In the genomic region with DNA sequence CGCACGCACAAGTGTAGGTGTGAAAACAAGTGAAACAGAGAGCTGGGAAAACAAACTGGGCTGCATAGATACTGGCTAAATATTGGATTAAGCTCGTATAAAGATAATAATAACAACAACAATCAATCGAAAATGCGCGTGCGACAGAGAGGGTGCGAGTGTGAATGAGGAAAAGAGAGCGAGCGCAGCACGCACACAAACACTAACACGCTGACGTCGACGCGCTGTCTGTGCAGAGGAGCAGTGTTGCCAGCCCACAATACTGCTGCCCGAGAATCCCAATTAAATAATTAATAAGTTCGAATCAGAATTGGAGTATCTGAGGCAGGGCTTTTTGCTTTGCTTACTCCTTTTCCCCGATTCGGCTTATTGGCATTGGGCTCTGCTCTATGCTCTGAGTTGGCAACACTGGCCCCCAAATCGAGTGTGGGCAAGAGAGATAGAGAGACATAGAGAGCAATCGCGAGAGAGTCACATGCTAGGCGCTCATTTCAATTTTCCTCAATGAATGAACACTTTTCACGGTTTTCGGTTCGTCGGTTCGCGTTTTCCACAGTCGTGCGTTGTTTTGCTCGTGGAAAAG, we compare ENCODE assay signal across 1 fruit fly cellular context.
TF ChIP-seq lines count a peak whose summit lies in the region.

No protein-coding gene starts in this region.

TF ChIP-seq in whole organism, embryonic, 481 proteins besides CTCF, POLR2A, EP300 and RAD21 (continued from another document and continues in another):
- TF ChIP-seq hbn (GFP tag; IDR thresholded peaks at IDR 0.05; lab: Robert Waterston, UW; ENCODE audit: partially characterized antibody) (peak; percentile 21; the same call in 1 of the 2 replicates), z (GFP tag; IDR thresholded peaks at IDR 0.05; lab: Robert Waterston, UW) (peak; percentile 65), Doc3 (GFP tag; IDR thresholded peaks at IDR 0.05; lab: Robert Waterston, UW; ENCODE audit: partially characterized antibody) (no peak), Sin3A (optimal IDR thresholded peaks at IDR 0.05; lab: Kevin White, UChicago) (no peak), HLHmδ (GFP tag; optimal IDR thresholded peaks at IDR 0.05; lab: Kevin White, UChicago) (no peak), sisA (GFP tag; IDR thresholded peaks at IDR 0.05; lab: Robert Waterston, UW) (peak; percentile 81), fu2 (GFP tag; optimal IDR thresholded peaks at IDR 0.05; lab: Kevin White, UChicago) (peak; percentile 74), CG3163 (GFP tag; optimal IDR thresholded peaks at IDR 0.05; lab: Kevin White, UChicago) (peak; percentile 41), Hr78 (GFP tag; optimal IDR thresholded peaks at IDR 0.05; lab: Kevin White, UChicago) (peak in 1 of 2 experiments; percentile 24), Taf1 (GFP tag; IDR thresholded peaks at IDR 0.05; lab: Robert Waterston, UW) (peak; percentile 87), Chrac-16 (GFP tag; optimal IDR thresholded peaks at IDR 0.05; lab: Kevin White, UChicago) (peak; percentile 83), nerfin-1 (tag; optimal IDR thresholded peaks at IDR 0.05; lab: Kevin White, UChicago) (peak; percentile 11), CG7745 (tag; optimal IDR thresholded peaks at IDR 0.05; lab: Kevin White, UChicago) (peak; percentile 31), CG9932 (GFP tag; IDR thresholded peaks at IDR 0.05; lab: Robert Waterston, UW) (peak; percentile 89), odd (GFP tag; optimal IDR thresholded peaks at IDR 0.05; lab: Kevin White, UChicago) (peak; percentile 41), nmo (GFP tag; optimal IDR thresholded peaks at IDR 0.05; lab: Kevin White, UChicago) (peak; percentile 79), kni (GFP tag; optimal IDR thresholded peaks at IDR 0.05; lab: Kevin White, UChicago) (peak; percentile 80), zen (tag; optimal IDR thresholded peaks at IDR 0.05; lab: Kevin White, UChicago) (peak; percentile 81), E2f2 (GFP tag; IDR thresholded peaks at IDR 0.05; lab: Robert Waterston, UW) (peak; percentile 62), Dfd (GFP tag; optimal IDR thresholded peaks at IDR 0.05; lab: Kevin White, UChicago) (no peak), CG32767 (GFP tag; IDR thresholded peaks at IDR 0.05; lab: Robert Waterston, UW) (peak; percentile 85), CG11093 (GFP tag; IDR thresholded peaks at IDR 0.05; lab: Robert Waterston, UW) (peak; percentile 83; the same call in 2 of the 3 replicates), dm (GFP tag; optimal IDR thresholded peaks at IDR 0.05; lab: Kevin White, UChicago) (peak; percentile 66), slou (GFP tag; optimal IDR thresholded peaks at IDR 0.05; lab: Kevin White, UChicago) (peak; percentile 70), grn (GFP tag; optimal IDR thresholded peaks at IDR 0.05; lab: Kevin White, UChicago) (peak; percentile 28), CG6689 (GFP tag; IDR thresholded peaks at IDR 0.05; lab: Robert Waterston, UW) (peak; percentile 90), Hr39 (optimal IDR thresholded peaks at IDR 0.05; lab: Kevin White, UChicago) (no peak), ab (GFP tag; optimal IDR thresholded peaks at IDR 0.05; lab: Kevin White, UChicago) (peak; percentile 46), fd64A (GFP tag; optimal IDR thresholded peaks at IDR 0.05; lab: Kevin White, UChicago) (peak; percentile 63), CG32532 (GFP tag; IDR thresholded peaks at IDR 0.05; lab: Robert Waterston, UW) (peak; percentile 95), luna (GFP tag; optimal IDR thresholded peaks at IDR 0.05; lab: Kevin White, UChicago) (no peak), CG8281 (tag; optimal IDR thresholded peaks at IDR 0.05; lab: Kevin White, UChicago) (peak; percentile 49), tx (GFP tag; optimal IDR thresholded peaks at IDR 0.05; lab: Kevin White, UChicago) (peak; percentile 70), D (optimal IDR thresholded peaks at IDR 0.05; lab: Kevin White, UChicago) (no peak), D (GFP tag; optimal IDR thresholded peaks at IDR 0.05; lab: Kevin White, UChicago) (peak; percentile 73), Asciz (GFP tag; optimal IDR thresholded peaks at IDR 0.05; lab: Kevin White, UChicago) (peak; percentile 73), org-1 (GFP tag; optimal IDR thresholded peaks at IDR 0.05; lab: Kevin White, UChicago) (peak; percentile 77), sens-2 (GFP tag; IDR thresholded peaks at IDR 0.05; lab: Robert Waterston, UW) (peak; percentile 84), tap (tag; optimal IDR thresholded peaks at IDR 0.05; lab: Kevin White, UChicago) (peak; percentile 69), unc-4 (GFP tag; IDR thresholded peaks at IDR 0.05; lab: Robert Waterston, UW; ENCODE audit: partially characterized antibody) (no peak), ranshi (GFP tag; IDR thresholded peaks at IDR 0.05; lab: Robert Waterston, UW) (peak; percentile 86; the same call in 1 of the 2 replicates), CG16779 (GFP tag; IDR thresholded peaks at IDR 0.05; lab: Robert Waterston, UW) (peak; percentile 88), Med (GFP tag; lab: Kevin White, UChicago) (peak; percentile 99), amos (GFP tag; IDR thresholded peaks at IDR 0.05; lab: Robert Waterston, UW; ENCODE audit: partially characterized antibody) (no peak), trh (GFP tag; optimal IDR thresholded peaks at IDR 0.05; lab: Kevin White, UChicago) (no peak), CG1647 (GFP tag; optimal IDR thresholded peaks at IDR 0.05; lab: Kevin White, UChicago) (peak; percentile 80), CG17361 (GFP tag; IDR thresholded peaks at IDR 0.05; lab: Robert Waterston, UW) (peak; percentile 45), CG9817 (tag; optimal IDR thresholded peaks at IDR 0.05; lab: Kevin White, UChicago) (peak; percentile 78), sr (GFP tag; IDR thresholded peaks at IDR 0.05; lab: Robert Waterston, UW) (peak; percentile 71; the same call in 1 of the 3 replicates), CG13123 (GFP tag; optimal IDR thresholded peaks at IDR 0.05; lab: Kevin White, UChicago) (peak; percentile 61), Ets97D (GFP tag; optimal IDR thresholded peaks at IDR 0.05; lab: Kevin White, UChicago) (peak; percentile 56), MBD-R2 (GFP tag; IDR thresholded peaks at IDR 0.05; lab: Robert Waterston, UW) (peak; percentile 81), pfk (GFP tag; optimal IDR thresholded peaks at IDR 0.05; lab: Kevin White, UChicago) (no peak), Bteb2 (GFP tag; optimal IDR thresholded peaks at IDR 0.05; lab: Kevin White, UChicago) (peak; percentile 63), CG6175 (GFP tag; IDR thresholded peaks at IDR 0.05; lab: Robert Waterston, UW) (peak; percentile 68; the same call in 1 of the 3 replicates), CG14050 (GFP tag; IDR thresholded peaks at IDR 0.05; lab: Robert Waterston, UW) (peak; percentile 81), zfh2 (GFP tag; optimal IDR thresholded peaks at IDR 0.05; lab: Kevin White, UChicago) (peak; percentile 91), ems (GFP tag; optimal IDR thresholded peaks at IDR 0.05; lab: Kevin White, UChicago) (peak; percentile 90), CG8944 (GFP tag; optimal IDR thresholded peaks at IDR 0.05; lab: Kevin White, UChicago) (peak; percentile 85), seq (GFP tag; IDR thresholded peaks at IDR 0.05; lab: Robert Waterston, UW) (peak; percentile 85), CG3407 (GFP tag; optimal IDR thresholded peaks at IDR 0.05; lab: Kevin White, UChicago) (peak; percentile 63), NK7.1 (GFP tag; optimal IDR thresholded peaks at IDR 0.05; lab: Kevin White, UChicago) (peak; percentile 41), Xrp1 (GFP tag; IDR thresholded peaks at IDR 0.05; lab: Robert Waterston, UW) (peak; percentile 91), esg (GFP tag; conservative IDR thresholded peaks at IDR 0.05; lab: Robert Waterston, UW) (peak; percentile 80), Eip74EF (GFP tag; optimal IDR thresholded peaks at IDR 0.05; lab: Kevin White, UChicago) (peak in 1 of 2 experiments; percentile 17), br (optimal IDR thresholded peaks at IDR 0.05; lab: Kevin White, UChicago) (no peak), lmd (GFP tag; IDR thresholded peaks at IDR 0.05; lab: Robert Waterston, UW) (peak; percentile 89), ac (GFP tag; optimal IDR thresholded peaks at IDR 0.05; lab: Kevin White, UChicago) (no peak), H15 (GFP tag; IDR thresholded peaks at IDR 0.05; lab: Robert Waterston, UW) (peak; percentile 83), tll (GFP tag; optimal IDR thresholded peaks at IDR 0.05; lab: Kevin White, UChicago) (no peak), yki (optimal IDR thresholded peaks at IDR 0.05; lab: Kevin White, UChicago) (peak; percentile 54), CG17802 (tag; optimal IDR thresholded peaks at IDR 0.05; lab: Kevin White, UChicago) (peak; percentile 54), Six4 (GFP tag; optimal IDR thresholded peaks at IDR 0.05; lab: Kevin White, UChicago) (peak; percentile 83), CG10654 (GFP tag; optimal IDR thresholded peaks at IDR 0.05; lab: Kevin White, UChicago) (peak; percentile 81), CG18262 (tag; optimal IDR thresholded peaks at IDR 0.05; lab: Kevin White, UChicago) (peak; percentile 71), CG7839 (tag; optimal IDR thresholded peaks at IDR 0.05; lab: Kevin White, UChicago) (peak; percentile 86), Optix (GFP tag; IDR thresholded peaks at IDR 0.05; lab: Robert Waterston, UW) (peak; percentile 89), jigr1 (GFP tag; IDR thresholded peaks at IDR 0.05; lab: Robert Waterston, UW) (peak; percentile 62; the same call in 2 of the 3 replicates), Bdp1 (GFP tag; optimal IDR thresholded peaks at IDR 0.05; lab: Kevin White, UChicago) (peak; percentile 45), CG2875 (GFP tag; optimal IDR thresholded peaks at IDR 0.05; lab: Kevin White, UChicago) (peak; percentile 74), CG12744 (GFP tag; optimal IDR thresholded peaks at IDR 0.05; lab: Kevin White, UChicago) (peak; percentile 67), CG15514 (GFP tag; optimal IDR thresholded peaks at IDR 0.05; lab: Kevin White, UChicago) (peak; percentile 82), Dad (GFP tag; optimal IDR thresholded peaks at IDR 0.05; lab: Kevin White, UChicago) (peak; percentile 71), fru (optimal IDR thresholded peaks at IDR 0.05; lab: Kevin White, UChicago) (no peak), pnt (GFP tag; optimal IDR thresholded peaks at IDR 0.05; lab: Kevin White, UChicago) (peak; percentile 76), CG1602 (GFP tag; optimal IDR thresholded peaks at IDR 0.05; lab: Kevin White, UChicago) (peak; percentile 71), tup (GFP tag; optimal IDR thresholded peaks at IDR 0.05; lab: Kevin White, UChicago) (peak; percentile 85), ro (GFP tag; IDR thresholded peaks at IDR 0.05; lab: Robert Waterston, UW) (peak; percentile 66), chif (GFP tag; optimal IDR thresholded peaks at IDR 0.05; lab: Kevin White, UChicago) (peak; percentile 69 to 74), aop (GFP tag; IDR thresholded peaks at IDR 0.05; lab: Robert Waterston, UW) (no peak), en (GFP tag; optimal IDR thresholded peaks at IDR 0.05; lab: Kevin White, UChicago) (peak; percentile 77), so (GFP tag; IDR thresholded peaks at IDR 0.05; lab: Robert Waterston, UW) (peak; percentile 60; the same call in 2 of the 3 replicates), gce (GFP tag; IDR thresholded peaks at IDR 0.05; lab: Robert Waterston, UW) (peak; percentile 76), Dll (GFP tag; IDR thresholded peaks at IDR 0.05; lab: Robert Waterston, UW; ENCODE audit: partially characterized antibody) (no peak), run (tag; optimal IDR thresholded peaks at IDR 0.05; lab: Kevin White, UChicago) (peak; percentile 53), Dek (tag; optimal IDR thresholded peaks at IDR 0.05; lab: Kevin White, UChicago) (peak; percentile 5), gcm2 (GFP tag; optimal IDR thresholded peaks at IDR 0.05; lab: Kevin White, UChicago) (peak; percentile 80), CG2116 (GFP tag; optimal IDR thresholded peaks at IDR 0.05; lab: Kevin White, UChicago) (peak; percentile 14), Meics (GFP tag; optimal IDR thresholded peaks at IDR 0.05; lab: Kevin White, UChicago) (peak; percentile 86), BEAF-32 (GFP tag; optimal IDR thresholded peaks at IDR 0.05; lab: Kevin White, UChicago) (no peak), CG12769 (tag; optimal IDR thresholded peaks at IDR 0.05; lab: Kevin White, UChicago) (peak; percentile 94), Jarid2 (GFP tag; optimal IDR thresholded peaks at IDR 0.05; lab: Kevin White, UChicago) (peak; percentile 83), Nf-YB (GFP tag; optimal IDR thresholded peaks at IDR 0.05; lab: Kevin White, UChicago) (peak; percentile 23), al (GFP tag; IDR thresholded peaks at IDR 0.05; lab: Robert Waterston, UW) (peak; percentile 84), klu (GFP tag; IDR thresholded peaks at IDR 0.05; lab: Robert Waterston, UW) (peak; percentile 62), CG13287 (GFP tag; IDR thresholded peaks at IDR 0.05; lab: Robert Waterston, UW; ENCODE audit: partially characterized antibody) (no peak; the same call in 1 of the 2 replicates), CrebB (tag; optimal IDR thresholded peaks at IDR 0.05; lab: Kevin White, UChicago) (peak; percentile 50), CG11696 (GFP tag; IDR thresholded peaks at IDR 0.05; lab: Robert Waterston, UW) (peak; percentile 83), Hey (tag; optimal IDR thresholded peaks at IDR 0.05; lab: Kevin White, UChicago) (peak; percentile 50), CG3995 (GFP tag; optimal IDR thresholded peaks at IDR 0.05; lab: Kevin White, UChicago) (peak; percentile 54), Mad (GFP tag; optimal IDR thresholded peaks at IDR 0.05; lab: Kevin White, UChicago) (peak; percentile 81), vnd (GFP tag; IDR thresholded peaks at IDR 0.05; lab: Robert Waterston, UW; ENCODE audit: partially characterized antibody) (no peak), lov (optimal IDR thresholded peaks at IDR 0.05; lab: Kevin White, UChicago) (no peak), lov (GFP tag; IDR thresholded peaks at IDR 0.05; lab: Robert Waterston, UW) (peak; percentile 91), p53 (GFP tag; optimal IDR thresholded peaks at IDR 0.05; lab: Kevin White, UChicago) (peak; percentile 41), CG11695 (GFP tag; IDR thresholded peaks at IDR 0.05; lab: Robert Waterston, UW) (peak; percentile 90), CG14965 (GFP tag; optimal IDR thresholded peaks at IDR 0.05; lab: Kevin White, UChicago; ENCODE audit: borderline replicate concordance) (peak; percentile 11), C15 (GFP tag; IDR thresholded peaks at IDR 0.05; lab: Robert Waterston, UW) (peak; percentile 53; the same call in 1 of the 3 replicates), dpn (GFP tag; optimal IDR thresholded peaks at IDR 0.05; lab: Kevin White, UChicago) (peak; percentile 87 to 89), usp (GFP tag; optimal IDR thresholded peaks at IDR 0.05; lab: Kevin White, UChicago) (no peak), Lhr (GFP tag; optimal IDR thresholded peaks at IDR 0.05; lab: Kevin White, UChicago) (peak; percentile 41), ATbp (GFP tag; optimal IDR thresholded peaks at IDR 0.05; lab: Kevin White, UChicago) (peak; percentile 86), CG4730 (GFP tag; IDR thresholded peaks at IDR 0.05; lab: Robert Waterston, UW) (peak; percentile 81)
